Worm (Caenorhabditis elegans): ENCODE measurements around the gene T10D4.1.
"Not testable (repeated sequence)": the region's sequence is repeated elsewhere in the genome, so short reads cannot be mapped to it uniquely, and the experiment has no call there.

Gene T10D4.1

DNA sequence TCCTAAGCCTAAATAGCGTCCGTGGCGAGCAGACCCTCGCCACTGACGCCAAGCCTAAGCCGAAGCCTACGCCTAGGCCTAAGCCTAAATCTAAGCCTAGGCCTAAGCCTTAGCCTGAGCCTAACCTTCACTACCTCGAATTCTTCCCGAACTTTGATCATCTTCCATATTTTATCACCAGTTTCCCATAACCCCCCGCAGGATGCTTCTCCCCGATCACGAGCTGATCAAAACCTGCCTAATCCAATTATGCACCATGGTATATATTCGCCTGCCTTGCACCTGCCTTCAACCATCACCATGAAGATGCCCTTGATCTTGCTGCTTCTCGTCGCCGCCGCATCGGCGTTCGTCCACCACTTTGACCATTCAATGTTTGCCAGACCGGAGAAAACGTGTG lies 23.2 kb upstream of the T10D4.1 start, which contains the start of gene ins-31:
ins-31 (plus strand) TSS at position 301 of the 400 bp plus-strand sequence.
- TF ChIP-seq pes-1 (GFP tag; IDR thresholded peaks at IDR 0.05): 0 out of 2 replicates have a peak, but pooled peaks have one; percentile 32

DNA sequence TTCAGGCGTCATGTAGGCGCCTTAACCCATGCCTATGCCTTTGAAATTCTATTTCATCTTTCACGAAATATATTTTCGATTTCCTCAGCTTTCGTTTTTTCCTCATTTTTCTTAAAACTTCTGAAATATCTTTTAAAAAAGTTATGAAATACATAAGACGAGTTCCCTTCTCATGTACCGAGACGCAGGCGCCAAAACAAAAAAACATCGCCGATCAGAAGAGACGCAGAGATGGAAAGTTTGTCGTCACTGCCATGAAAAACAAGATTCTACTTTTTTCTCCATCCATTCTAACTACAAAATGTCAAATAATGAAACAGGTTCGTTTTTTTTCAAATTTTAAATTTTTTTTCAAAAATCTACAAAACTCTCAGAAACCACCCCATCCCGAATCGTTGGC lies 20.9 kb upstream of the T10D4.1 start, which contains the start of gene chil-24:
chil-24 (plus strand) TSS at position 156 of the 400 bp plus-strand sequence.
- TF ChIP-seq aly-1 (tag; optimal IDR thresholded peaks at IDR 0.05) (no peak), ceh-36 (tag; optimal IDR thresholded peaks at IDR 0.05) (no peak), B0310.2 (tag; optimal IDR thresholded peaks at IDR 0.05) (no peak), ceh-13 (GFP tag; optimal IDR thresholded peaks at IDR 0.05) (no peak), hmbx-1 (tag; optimal IDR thresholded peaks at IDR 0.05) (no peak), scrt-1 (GFP tag; IDR thresholded peaks at IDR 0.05) (no peak), ama-1 (optimal IDR thresholded peaks at IDR 0.05) (no peak), F13C5.2 (tag; optimal IDR thresholded peaks at IDR 0.05) (no peak), tra-4 (tag; optimal IDR thresholded peaks at IDR 0.05) (no peak), pes-1 (GFP tag; IDR thresholded peaks at IDR 0.05) (no peak), tbx-37 (GFP tag; conservative IDR thresholded peaks at IDR 0.05) (no peak)

DNA sequence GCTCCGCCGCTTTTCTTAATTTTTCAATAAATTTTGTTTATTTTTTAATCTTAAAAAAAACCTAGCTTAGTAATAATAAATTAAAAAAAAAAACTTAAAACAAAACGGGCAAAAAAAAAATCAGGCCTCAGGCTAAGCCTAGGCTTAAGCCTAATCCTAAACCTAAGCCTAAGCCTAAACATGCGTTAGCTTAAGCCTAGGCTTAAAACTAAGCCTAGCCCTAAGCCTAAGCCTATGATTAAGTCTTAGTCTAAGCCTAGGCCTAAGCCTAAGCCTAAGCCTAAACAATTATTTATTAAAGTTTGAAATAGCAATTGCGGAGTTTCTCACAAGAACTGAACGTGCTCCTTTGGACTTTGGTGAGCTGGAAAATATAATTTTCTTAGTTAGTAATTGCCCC lies 14.6 kb upstream of the T10D4.1 start:
- TF ChIP-seq ama-1 (optimal IDR thresholded peaks at IDR 0.05) (no peak), ceh-36 (tag; optimal IDR thresholded peaks at IDR 0.05) (peak; percentile 63)

DNA sequence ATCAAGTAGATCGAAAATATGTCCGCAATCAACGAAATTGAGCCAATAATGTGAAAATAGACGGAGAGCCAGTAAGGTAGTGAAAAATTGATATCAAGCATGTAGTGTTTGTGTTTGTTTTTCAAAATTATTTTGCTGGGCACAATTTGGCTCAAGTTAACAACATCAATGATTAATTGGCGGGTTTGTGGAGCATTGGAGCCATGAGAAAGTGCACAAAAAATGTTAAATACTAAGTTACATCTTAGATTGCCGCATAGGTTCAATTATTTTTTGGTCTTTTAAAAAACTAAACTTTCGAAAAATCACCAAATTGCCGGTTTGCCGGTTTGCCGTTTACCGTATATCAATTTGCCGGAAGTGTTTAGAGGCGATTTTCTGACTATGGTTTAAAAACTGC lies 12.1 kb upstream of the T10D4.1 start, which contains the start of gene sri-54:
sri-54 (minus strand) TSS at position 101 of the 400 bp plus-strand sequence.
- no peak for TF ChIP-seq scrt-1 (GFP tag; IDR thresholded peaks at IDR 0.05)
- no peak for TF ChIP-seq ceh-13 (GFP tag; optimal IDR thresholded peaks at IDR 0.05)
- TF ChIP-seq hmbx-1 (tag; optimal IDR thresholded peaks at IDR 0.05): no peak
- TF ChIP-seq aly-1 (tag; optimal IDR thresholded peaks at IDR 0.05): no peak
- TF ChIP-seq F13C5.2 (tag; optimal IDR thresholded peaks at IDR 0.05): no peak
- no peak for TF ChIP-seq tbx-37 (GFP tag; conservative IDR thresholded peaks at IDR 0.05)
- no peak for TF ChIP-seq ets-7 (tag; optimal IDR thresholded peaks at IDR 0.05)
- TF ChIP-seq hnd-1 (tag; optimal IDR thresholded peaks at IDR 0.05): no peak
- TF ChIP-seq pes-1 (GFP tag; IDR thresholded peaks at IDR 0.05): no peak
- TF ChIP-seq sea-1 (GFP tag; conservative IDR thresholded peaks at IDR 0.05): no peak
- no peak for TF ChIP-seq ama-1 (optimal IDR thresholded peaks at IDR 0.05)
- TF ChIP-seq flt-1 (GFP tag; IDR thresholded peaks at IDR 0.05): no peak

DNA sequence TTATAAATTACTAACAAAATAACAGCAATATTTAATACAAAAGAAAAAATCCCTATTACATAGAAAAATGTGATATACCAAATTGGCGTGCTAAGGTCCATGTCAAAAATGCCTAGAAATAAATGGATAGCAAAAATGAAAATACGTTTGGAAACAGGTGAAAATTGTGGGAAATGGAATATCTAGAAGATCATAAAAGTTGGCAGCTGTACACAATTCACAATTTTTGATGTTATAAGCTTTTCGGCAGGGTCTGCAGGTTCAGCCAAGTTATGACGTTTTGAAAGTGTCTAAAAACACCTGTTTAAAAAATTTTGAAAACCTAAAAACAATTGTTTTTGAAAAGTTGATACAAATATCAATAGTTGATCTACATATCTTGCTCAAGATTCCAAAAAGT lies 7.1 kb upstream of the T10D4.1 start, which contains the start of gene sri-42:
sri-42 (minus strand) TSS at position 101 of the 400 bp plus-strand sequence.
- not testable (repeated sequence) for TF ChIP-seq sea-1 (GFP tag; conservative IDR thresholded peaks at IDR 0.05); hnd-1 (tag; optimal IDR thresholded peaks at IDR 0.05); pes-1 (GFP tag; IDR thresholded peaks at IDR 0.05)

ce11 chrII:3144552-3144951 lies 5.4 kb upstream of the T10D4.1 start, which contains the start of gene sri-43:
Gene sri-43 (minus strand): TSS chrII:3144652.
- TF ChIP-seq hnd-1 (tag; optimal IDR thresholded peaks at IDR 0.05); B0310.2 (tag; optimal IDR thresholded peaks at IDR 0.05); scrt-1 (GFP tag; IDR thresholded peaks at IDR 0.05): not testable (repeated sequence)

- TF ChIP-seq hmg-4 (GFP tag; optimal IDR thresholded peaks at IDR 0.05) (no peak), B0310.2 (tag; optimal IDR thresholded peaks at IDR 0.05) (no peak), tbx-37 (GFP tag; conservative IDR thresholded peaks at IDR 0.05) (no peak), tbx-11 (GFP tag; IDR thresholded peaks at IDR 0.05) (no peak), hmbx-1 (tag; optimal IDR thresholded peaks at IDR 0.05) (no peak), pes-1 (GFP tag; IDR thresholded peaks at IDR 0.05) (no peak), aly-1 (tag; optimal IDR thresholded peaks at IDR 0.05) (no peak), ceh-36 (tag; optimal IDR thresholded peaks at IDR 0.05) (no peak), sea-1 (GFP tag; conservative IDR thresholded peaks at IDR 0.05) (no peak), flt-1 (GFP tag; IDR thresholded peaks at IDR 0.05) (no peak), tra-4 (tag; optimal IDR thresholded peaks at IDR 0.05) (no peak), scrt-1 (GFP tag; IDR thresholded peaks at IDR 0.05) (no peak), ets-7 (tag; optimal IDR thresholded peaks at IDR 0.05) (no peak), F13C5.2 (tag; optimal IDR thresholded peaks at IDR 0.05) (no peak), ama-1 (optimal IDR thresholded peaks at IDR 0.05) (no peak), ceh-13 (GFP tag; optimal IDR thresholded peaks at IDR 0.05) (no peak), hnd-1 (tag; optimal IDR thresholded peaks at IDR 0.05) (no peak)
Observed at ce11 chrII:3145842-3146241, 4.1 kb upstream of the T10D4.1 start, which contains the start of gene T10D4.15. Gene T10D4.15 (plus strand): TSS chrII:3146142.

- TF ChIP-seq tbx-11 (GFP tag; IDR thresholded peaks at IDR 0.05): no peak
- TF ChIP-seq hnd-1 (tag; optimal IDR thresholded peaks at IDR 0.05): no peak
- no peak for TF ChIP-seq ama-1 (optimal IDR thresholded peaks at IDR 0.05)
- TF ChIP-seq flt-1 (GFP tag; IDR thresholded peaks at IDR 0.05): no peak
Observed at ce11 chrII:3148404-3148803, 1.5 kb upstream of the T10D4.1 start.

ce11 chrII:3151615-3152014 lies 1.7 kb downstream of the T10D4.1 start, which contains the start of the genes T10D4.14 and T10D4.19:
Gene T10D4.14 (minus strand): TSS chrII:3151715.
Gene T10D4.19 (plus strand): TSS chrII:3151918.
- TF ChIP-seq pes-1 (GFP tag; IDR thresholded peaks at IDR 0.05) (no peak), hmbx-1 (tag; optimal IDR thresholded peaks at IDR 0.05) (no peak), tbx-11 (GFP tag; IDR thresholded peaks at IDR 0.05) (no peak), aly-1 (tag; optimal IDR thresholded peaks at IDR 0.05) (no peak), ceh-36 (tag; optimal IDR thresholded peaks at IDR 0.05) (no peak), hnd-1 (tag; optimal IDR thresholded peaks at IDR 0.05) (no peak), sea-1 (GFP tag; conservative IDR thresholded peaks at IDR 0.05) (no peak)
